Fruit fly (Drosophila melanogaster): ENCODE data around the gene CG5001.

DNA sequence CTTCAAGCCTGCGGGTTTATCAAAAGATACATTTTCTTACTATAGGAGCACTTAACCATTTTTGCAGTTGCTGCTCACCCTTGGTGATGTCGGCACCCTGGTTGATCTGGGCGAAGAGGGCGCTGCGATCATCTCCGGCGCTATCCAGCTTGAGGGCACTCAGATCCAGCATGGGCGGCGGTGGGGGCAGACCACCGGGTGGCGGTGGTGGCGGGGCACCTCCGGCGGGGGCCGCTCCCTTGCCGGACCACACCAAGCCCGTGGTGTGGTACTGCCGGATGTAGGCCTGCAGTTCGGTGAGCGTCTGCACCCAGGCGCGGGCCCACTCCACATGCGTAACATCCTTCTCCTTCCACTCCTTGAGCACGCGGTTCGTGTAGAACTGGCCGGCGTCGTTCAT lies 32.9 kb upstream of the CG5001 start:
- TF ChIP-seq GATAd (GFP tag; optimal IDR thresholded peaks at IDR 0.05) (no peak), HLH106 (tag; optimal IDR thresholded peaks at IDR 0.05) (no peak), dsf (GFP tag; optimal IDR thresholded peaks at IDR 0.05; ENCODE audit: borderline replicate concordance) (no peak), h (GFP tag; optimal IDR thresholded peaks at IDR 0.05) (no peak), rgr (GFP tag; optimal IDR thresholded peaks at IDR 0.05) (no peak), br (GFP tag; optimal IDR thresholded peaks at IDR 0.05) (no peak), N (GFP tag; optimal IDR thresholded peaks at IDR 0.05) (no peak), CrebA (GFP tag; optimal IDR thresholded peaks at IDR 0.05; ENCODE audit: borderline replicate concordance) (no peak), Hnf4 (GFP tag; optimal IDR thresholded peaks at IDR 0.05) (no peak), ey (GFP tag; optimal IDR thresholded peaks at IDR 0.05) (no peak)
